Worm (Caenorhabditis elegans): ENCODE results near the gene T13H5.8.

The T13H5.8 gene

DNA sequence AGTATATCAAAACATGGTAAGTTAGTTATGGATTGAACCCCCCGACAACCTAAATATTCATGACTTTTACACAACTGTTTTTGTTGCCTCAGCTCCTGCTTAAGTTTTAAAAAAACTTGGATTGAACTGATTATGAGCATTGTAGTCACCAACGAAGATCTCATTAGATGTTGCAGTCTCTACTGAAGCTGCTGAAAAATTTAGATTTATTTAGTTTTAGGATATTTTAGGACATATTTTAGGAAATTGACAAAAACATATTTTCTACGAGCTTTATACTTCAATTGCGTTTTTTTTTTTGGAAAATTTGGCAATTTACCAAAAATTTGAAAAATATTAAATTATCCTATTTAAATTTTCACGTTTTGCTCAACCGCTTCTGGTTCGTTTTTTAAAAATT lies 43.7 kb downstream of the T13H5.8 start, which contains the start of gene F54C9.14:
Gene F54C9.14, plus strand, starts transcription at position 301 of the 400 bp plus-strand sequence.
- TF ChIP-seq ztf-29 (GFP tag; IDR thresholded peaks at IDR 0.05) = no peak
- no peak for TF ChIP-seq med-1 (GFP tag; optimal IDR thresholded peaks at IDR 0.05; ENCODE audit: insufficient read depth)
- no peak for TF ChIP-seq flt-1 (GFP tag; IDR thresholded peaks at IDR 0.05)
- TF ChIP-seq tab-1 (GFP tag; IDR thresholded peaks at IDR 0.05) = no peak
- no peak for TF ChIP-seq klf-2 (GFP tag; conservative IDR thresholded peaks at IDR 0.05)
- TF ChIP-seq T22C8.4 (GFP tag; IDR thresholded peaks at IDR 0.05) = no peak
- no peak for TF ChIP-seq ztf-23 (GFP tag; IDR thresholded peaks at IDR 0.05)
- TF ChIP-seq ref-1 (GFP tag; conservative IDR thresholded peaks at IDR 0.05) = no peak
- no peak for TF ChIP-seq cog-1 (tag; optimal IDR thresholded peaks at IDR 0.05)

DNA sequence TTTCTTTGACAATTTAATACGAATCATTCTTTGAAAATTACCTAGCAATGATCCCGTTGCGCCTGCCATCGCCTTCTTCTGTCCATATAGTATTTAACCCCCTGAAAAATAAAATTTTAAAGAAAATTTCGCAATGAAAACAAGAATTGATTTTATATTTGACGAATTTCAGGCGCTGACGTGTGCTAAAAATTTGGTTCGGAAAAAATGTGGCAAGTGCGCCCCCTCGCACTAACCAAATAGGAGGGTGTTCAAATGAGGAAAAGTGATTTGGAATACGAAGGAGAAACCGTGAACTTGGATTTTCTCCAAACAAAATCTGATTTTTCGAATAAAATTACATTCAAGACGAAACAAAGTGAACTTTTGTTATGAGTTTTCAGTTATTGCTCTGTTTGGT lies 47.7 kb downstream of the T13H5.8 start, which contains the start of gene stc-1:
Gene stc-1, minus strand, starts transcription at position 101 of the 400 bp plus-strand sequence.
- TF ChIP-seq cog-1 (tag; optimal IDR thresholded peaks at IDR 0.05) (no peak), med-1 (GFP tag; optimal IDR thresholded peaks at IDR 0.05; ENCODE audit: insufficient read depth) (no peak), klf-2 (GFP tag; conservative IDR thresholded peaks at IDR 0.05) (no peak), T22C8.4 (GFP tag; IDR thresholded peaks at IDR 0.05) (no peak), ztf-23 (GFP tag; IDR thresholded peaks at IDR 0.05) (no peak), flt-1 (GFP tag; IDR thresholded peaks at IDR 0.05) (no peak), ztf-29 (GFP tag; IDR thresholded peaks at IDR 0.05) (no peak)

DNA sequence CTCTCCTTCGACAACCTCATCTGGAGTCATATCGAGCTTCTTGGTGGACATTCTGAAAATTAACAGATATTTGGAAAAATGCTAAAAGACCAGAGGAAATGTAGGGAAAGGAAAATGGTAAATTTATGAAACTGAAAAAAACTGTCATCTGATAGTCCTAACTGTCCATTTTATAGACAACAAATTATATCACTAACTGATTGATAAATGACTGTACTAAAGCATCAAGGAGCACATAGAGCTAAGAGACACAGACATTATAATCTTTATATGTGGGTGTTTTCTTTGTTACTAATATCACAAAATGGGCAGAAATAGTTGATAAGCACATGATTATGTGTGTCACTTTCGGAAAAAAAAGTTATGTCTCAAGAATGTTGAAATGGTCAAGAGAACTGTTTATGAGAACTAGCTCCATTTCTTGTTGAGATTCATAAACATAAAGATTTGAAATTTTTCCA lies 48.5 kb downstream of the T13H5.8 start, which contains the start of gene F54C9.3:
Gene F54C9.3, minus strand, starts transcription at position 51 of the 461 bp plus-strand sequence.
- TF ChIP-seq flt-1 (GFP tag; IDR thresholded peaks at IDR 0.05) = no peak
- no peak for TF ChIP-seq klf-2 (GFP tag; conservative IDR thresholded peaks at IDR 0.05)
- no peak for TF ChIP-seq med-1 (GFP tag; optimal IDR thresholded peaks at IDR 0.05; ENCODE audit: insufficient read depth)
- TF ChIP-seq ztf-29 (GFP tag; IDR thresholded peaks at IDR 0.05) = no peak
- no peak for TF ChIP-seq ztf-23 (GFP tag; IDR thresholded peaks at IDR 0.05)
- TF ChIP-seq ref-1 (GFP tag; conservative IDR thresholded peaks at IDR 0.05) = no peak
- no peak for TF ChIP-seq T22C8.4 (GFP tag; IDR thresholded peaks at IDR 0.05)
- TF ChIP-seq tab-1 (GFP tag; IDR thresholded peaks at IDR 0.05) = no peak
- no peak for TF ChIP-seq cog-1 (tag; optimal IDR thresholded peaks at IDR 0.05)

DNA sequence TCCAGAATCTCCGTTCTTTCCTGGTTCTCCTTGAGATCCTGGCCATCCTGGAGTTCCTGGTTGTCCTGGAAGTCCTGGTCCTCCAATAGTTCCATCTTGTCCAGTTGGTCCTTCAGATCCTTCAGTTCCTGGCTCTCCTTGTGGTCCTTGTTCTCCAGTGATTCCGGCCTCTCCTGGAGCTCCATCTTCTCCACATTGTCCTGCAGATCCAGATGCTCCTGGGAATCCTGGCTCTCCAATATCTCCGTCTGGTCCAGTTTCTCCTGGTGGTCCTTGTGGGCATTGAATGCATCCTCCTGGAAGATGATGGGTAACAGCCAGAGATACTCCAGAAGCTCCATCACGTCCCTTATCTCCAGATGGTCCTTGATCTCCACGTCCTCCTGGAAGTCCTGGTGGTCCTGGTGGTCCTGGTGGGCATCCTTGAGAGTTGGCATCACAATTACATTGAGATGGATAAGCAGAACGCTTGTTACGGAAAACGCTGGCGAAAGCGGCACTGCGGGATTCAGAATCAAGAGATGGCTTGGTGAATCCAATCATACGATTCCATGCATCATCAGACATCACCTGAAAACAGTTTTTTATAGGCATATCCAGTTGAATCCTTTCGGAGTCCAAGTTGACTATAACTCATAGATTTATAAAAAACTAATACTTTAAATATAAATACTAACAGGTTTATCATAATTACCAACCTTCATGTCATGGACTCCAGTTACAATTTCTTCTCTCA lies 50.1 kb downstream of the T13H5.8 start:
- no peak for TF ChIP-seq T22C8.4 (GFP tag; IDR thresholded peaks at IDR 0.05)

DNA sequence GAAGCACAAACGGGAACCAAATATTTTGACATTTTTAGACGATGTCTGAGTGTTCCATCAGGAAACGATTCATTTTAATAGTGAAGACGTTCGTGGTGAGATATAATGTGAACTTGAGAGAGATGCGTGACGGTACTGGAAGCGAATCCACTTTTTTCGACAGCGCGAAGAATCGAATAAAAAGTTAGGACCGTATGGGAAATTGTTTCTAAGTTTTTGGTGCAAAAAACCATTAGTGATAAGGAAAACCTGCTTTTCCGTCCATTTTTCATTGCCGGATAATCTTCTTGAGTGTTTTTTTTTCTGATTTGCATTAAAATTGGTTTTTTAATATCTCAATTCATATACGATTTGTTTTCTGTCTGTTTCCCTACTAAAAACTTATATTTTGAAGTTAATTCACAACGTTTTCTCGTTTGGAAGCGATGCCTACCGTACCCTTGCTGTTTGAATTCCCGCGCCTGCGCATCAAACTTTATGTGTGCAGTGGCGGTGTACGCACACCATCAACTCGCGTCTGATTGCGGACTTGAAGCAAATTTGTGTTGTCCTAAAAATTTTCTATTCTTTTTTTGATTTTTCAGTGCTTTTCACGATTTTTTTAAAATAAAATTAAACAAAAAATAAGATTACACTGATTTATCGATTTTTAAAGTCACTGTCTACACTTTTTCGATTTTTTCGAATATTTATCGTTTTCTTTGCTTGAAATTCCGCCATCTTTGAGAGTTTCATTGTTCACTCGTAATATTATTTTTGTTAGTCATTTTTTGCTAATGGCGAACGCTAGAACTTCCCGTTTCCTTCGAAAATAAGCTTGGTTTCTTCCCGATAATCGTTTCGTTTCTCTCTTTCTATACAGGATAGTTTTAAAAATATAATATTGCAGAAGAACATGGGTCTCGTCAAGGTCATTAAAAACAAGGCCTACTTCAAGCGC lies 51.0 kb downstream of the T13H5.8 start, which contains the start of the genes col-38 and rpl-5:
Gene col-38, minus strand, starts transcription at position 51 of the 940 bp plus-strand sequence.
Gene rpl-5, plus strand, starts transcription at position 890 of the 940 bp plus-strand sequence.
- TF ChIP-seq ref-1 (GFP tag; conservative IDR thresholded peaks at IDR 0.05) (no peak), cog-1 (tag; optimal IDR thresholded peaks at IDR 0.05) (peak; percentile 64), tab-1 (GFP tag; IDR thresholded peaks at IDR 0.05) (no peak; the same call in 1 of the 2 replicates), ztf-23 (GFP tag; IDR thresholded peaks at IDR 0.05) (peak; percentile 80), ztf-29 (GFP tag; IDR thresholded peaks at IDR 0.05) (no peak), klf-2 (GFP tag; conservative IDR thresholded peaks at IDR 0.05) (0 out of 2 replicates have a peak, but pooled peaks have one; percentile 9), flt-1 (GFP tag; IDR thresholded peaks at IDR 0.05) (peak; percentile 78), T22C8.4 (GFP tag; IDR thresholded peaks at IDR 0.05) (no peak), med-1 (GFP tag; optimal IDR thresholded peaks at IDR 0.05; ENCODE audit: insufficient read depth) (no peak)
